Worm (Caenorhabditis elegans) whole organism, young adult: ENCODE results near the gene R09H10.2.

Source experiments
- K11D2.4 ChIP-seq: fragments of 200-800 bp; sonication (Bioruptor generic); IDR thresholded peaks from 2 replicates; pipeline ENCODE4 v1.3.6; 2022; ENCODE audit warnings: missing genetic modification reagents, missing genetic modification characterization, missing compliant biosample characterization
- Y56A3A.18 ChIP-seq: fragments of 200-800 bp; sonication (Bioruptor generic); IDR thresholded peaks from 2 replicates; pipeline ENCODE4 v1.3.6; 2022; ENCODE audit warnings: missing genetic modification reagents, missing genetic modification characterization, missing compliant biosample characterization
- ekl-4 ChIP-seq: fragments of 200-800 bp; sonication (Bioruptor generic); IDR thresholded peaks from 2 replicates; pipeline ENCODE4 v1.3.6; 2022; ENCODE audit warnings: missing genetic modification reagents, missing genetic modification characterization, missing compliant biosample characterization
- hsf-1 ChIP-seq: fragments of 200-800 bp; sonication (Bioruptor generic); IDR thresholded peaks from 2 replicates; pipeline ENCODE4 v1.3.6; 2022; ENCODE audit warnings: missing genetic modification reagents, missing genetic modification characterization, missing compliant biosample characterization
- let-526 ChIP-seq: fragments of 200-800 bp; sonication (Bioruptor generic); IDR thresholded peaks from 2 replicates; pipeline ENCODE4 v1.3.6; 2022; ENCODE audit warnings: missing genetic modification reagents, missing genetic modification characterization, missing compliant biosample characterization

- no peak for TF ChIP-seq ekl-4
- no peak for TF ChIP-seq let-526 (GFP tag; lab: Robert Waterston, UW)
- no peak for TF ChIP-seq hsf-1 (GFP tag; lab: Robert Waterston, UW)
- TF ChIP-seq Y56A3A.18: no peak
- no peak for TF ChIP-seq K11D2.4 (GFP tag; lab: Robert Waterston, UW)
These were observed 26.7 kb upstream of the R09H10.2 start, which contains the start of gene efn-2 for ce11 chrIV:10576050-10576449.
